Fruit fly (Drosophila melanogaster): ENCODE measurements around the gene Rdh.
A peak's percentile ranks its signal among the peaks of the same experiment; 100 is the strongest.

Rdh gene

dm6 chr3L:3798488-3798887 is 26.8 kb upstream of the Rdh start:
- TF ChIP-seq noc (tag; optimal IDR thresholded peaks at IDR 0.05): no peak

dm6 chr3L:3799766-3800165 is 25.5 kb upstream of the Rdh start:
- no peak for TF ChIP-seq noc (tag; optimal IDR thresholded peaks at IDR 0.05)

dm6 chr3L:3801343-3801742 is 23.9 kb upstream of the Rdh start:
- no peak for TF ChIP-seq noc (tag; optimal IDR thresholded peaks at IDR 0.05)

DNA sequence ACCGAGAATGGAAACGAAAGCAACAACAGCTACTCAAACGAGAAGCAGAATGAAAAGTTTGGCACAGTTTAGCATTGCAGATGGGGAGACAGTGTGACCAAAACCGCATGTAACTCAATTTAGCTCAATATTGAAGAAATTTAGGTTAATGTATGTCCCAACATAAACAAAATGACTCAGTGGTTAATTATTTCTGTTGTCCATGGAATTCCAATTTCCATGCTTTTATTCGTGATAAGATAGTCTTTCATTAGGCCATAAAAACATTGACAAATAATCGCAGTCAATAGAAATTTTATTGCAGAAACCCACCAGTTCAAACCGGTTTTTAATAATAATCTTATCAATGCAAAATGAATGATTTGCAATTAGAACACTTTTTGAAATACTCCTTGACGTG is 23.4 kb upstream of the Rdh start:
- no peak for TF ChIP-seq noc (tag; optimal IDR thresholded peaks at IDR 0.05)

dm6 chr3L:3802677-3803076 is 22.6 kb upstream of the Rdh start:
- TF ChIP-seq noc (tag; optimal IDR thresholded peaks at IDR 0.05): no peak

dm6 chr3L:3806330-3806729 is 18.9 kb upstream of the Rdh start, which contains the start of the genes CG32264, ntc and IntS10:
CG32264 (minus strand) TSS chr3L:3806459.
ntc (minus strand) TSS chr3L:3806459.
IntS10 (plus strand) TSS chr3L:3806710.
- TF ChIP-seq noc (tag; optimal IDR thresholded peaks at IDR 0.05): peak; percentile 72

DNA sequence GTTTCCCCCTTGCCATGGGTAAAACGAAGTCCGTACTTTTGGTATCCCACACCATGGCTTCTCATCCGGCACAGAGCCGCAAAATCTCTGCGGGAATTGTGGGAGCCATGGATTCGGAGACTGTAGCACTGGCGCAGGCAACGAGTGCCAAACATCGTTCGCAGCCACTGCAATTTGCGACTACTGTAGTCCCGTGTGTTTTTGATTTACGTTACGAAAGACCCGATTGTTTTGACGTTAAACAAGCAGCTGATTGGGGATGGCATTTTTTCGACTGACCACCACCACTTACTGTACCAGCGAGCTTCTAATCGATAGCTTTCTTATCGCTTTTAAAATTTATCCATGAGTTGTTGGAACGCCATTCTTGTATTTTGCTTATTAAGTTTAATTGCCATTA is 15.3 kb upstream of the Rdh start, which contains the start of gene CG32262:
CG32262 (minus strand) TSS at position 254 of the 400 bp plus-strand sequence.
- peak; percentile 0 for TF ChIP-seq noc (tag; optimal IDR thresholded peaks at IDR 0.05)

DNA sequence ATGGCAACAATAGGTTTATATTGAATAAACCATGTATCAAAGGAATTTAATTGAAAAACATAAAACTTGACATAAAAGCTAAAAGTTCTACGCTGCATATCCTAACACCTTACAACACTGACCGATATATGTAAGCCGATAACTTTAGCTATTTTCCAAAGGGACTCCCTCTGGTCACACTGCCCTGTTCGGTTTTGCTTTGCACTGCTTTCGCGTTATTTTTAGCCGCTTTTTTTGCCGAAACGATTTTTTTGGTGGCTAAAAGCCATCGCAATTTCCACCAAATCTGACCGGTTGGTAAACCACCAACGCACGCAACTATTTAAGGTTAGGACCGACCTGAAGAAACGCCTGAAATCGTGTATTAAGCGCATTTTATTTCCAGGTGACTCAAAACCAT is 14.2 kb upstream of the Rdh start, which contains the start of the genes CG32263 and PIG-B:
CG32263 (minus strand) TSS at position 26 of the 400 bp plus-strand sequence.
PIG-B (plus strand) TSS at position 175 of the 400 bp plus-strand sequence.
- no peak for TF ChIP-seq noc (tag; optimal IDR thresholded peaks at IDR 0.05)

dm6 chr3L:3814010-3814833 is 11.0 kb upstream of the Rdh start, which contains the start of gene Scsalpha1:
Scsalpha1 (plus strand) TSS chr3L:3814211.
- TF ChIP-seq noc (tag; optimal IDR thresholded peaks at IDR 0.05): peak; percentile 43

DNA sequence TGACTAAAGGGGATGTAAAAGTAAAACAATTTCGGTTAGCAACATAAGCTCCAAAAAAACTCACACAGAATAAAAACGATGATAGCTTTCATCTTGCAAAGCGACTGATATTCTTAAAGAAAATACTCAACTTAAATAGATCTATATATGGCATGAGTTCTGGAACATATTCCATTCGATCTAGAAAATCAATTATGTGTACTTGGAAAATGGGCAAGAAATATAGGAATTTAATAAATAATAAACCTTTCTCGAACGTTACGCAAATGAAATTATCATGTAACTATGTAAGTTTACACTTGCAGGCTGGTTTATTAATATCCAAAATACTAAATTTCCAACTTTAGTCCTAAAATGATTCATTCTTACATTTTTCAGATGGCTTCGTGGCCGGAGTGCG is 9.0 kb upstream of the Rdh start, which contains the start of gene Acp63F:
Acp63F (minus strand) TSS at position 101 of the 400 bp plus-strand sequence.
- TF ChIP-seq noc (tag; optimal IDR thresholded peaks at IDR 0.05): no peak

DNA sequence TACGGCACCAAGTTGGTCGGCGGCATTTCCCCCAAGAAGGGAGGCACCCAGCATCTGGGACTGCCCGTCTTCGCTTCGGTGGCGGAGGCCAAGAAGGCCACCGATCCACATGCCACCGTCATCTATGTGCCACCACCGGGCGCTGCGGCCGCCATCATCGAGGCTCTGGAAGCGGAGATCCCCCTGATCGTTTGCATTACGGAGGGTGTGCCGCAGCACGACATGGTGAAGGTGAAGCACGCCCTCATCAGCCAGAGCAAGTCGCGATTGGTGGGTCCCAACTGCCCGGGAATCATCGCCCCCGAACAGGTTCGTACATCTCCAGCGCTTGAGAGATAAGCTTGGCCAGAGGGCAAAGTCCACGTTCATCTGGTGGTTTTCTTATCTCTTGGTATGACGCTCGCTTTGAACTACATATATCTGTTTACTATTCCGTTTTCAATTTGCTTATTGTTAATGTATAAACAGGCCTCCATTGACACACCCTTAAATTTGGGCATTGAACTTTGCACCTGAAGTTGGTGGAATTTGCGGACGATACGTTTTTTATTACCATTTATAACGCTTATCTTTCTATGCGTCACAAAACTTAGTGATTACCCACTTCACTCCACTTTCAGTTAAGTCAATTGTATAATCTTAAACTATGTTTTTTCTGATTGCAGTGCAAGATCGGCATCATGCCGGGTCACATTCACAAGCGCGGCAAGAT is 8.3 kb upstream of the Rdh start:
- TF ChIP-seq noc (tag; optimal IDR thresholded peaks at IDR 0.05): peak; percentile 53

DNA sequence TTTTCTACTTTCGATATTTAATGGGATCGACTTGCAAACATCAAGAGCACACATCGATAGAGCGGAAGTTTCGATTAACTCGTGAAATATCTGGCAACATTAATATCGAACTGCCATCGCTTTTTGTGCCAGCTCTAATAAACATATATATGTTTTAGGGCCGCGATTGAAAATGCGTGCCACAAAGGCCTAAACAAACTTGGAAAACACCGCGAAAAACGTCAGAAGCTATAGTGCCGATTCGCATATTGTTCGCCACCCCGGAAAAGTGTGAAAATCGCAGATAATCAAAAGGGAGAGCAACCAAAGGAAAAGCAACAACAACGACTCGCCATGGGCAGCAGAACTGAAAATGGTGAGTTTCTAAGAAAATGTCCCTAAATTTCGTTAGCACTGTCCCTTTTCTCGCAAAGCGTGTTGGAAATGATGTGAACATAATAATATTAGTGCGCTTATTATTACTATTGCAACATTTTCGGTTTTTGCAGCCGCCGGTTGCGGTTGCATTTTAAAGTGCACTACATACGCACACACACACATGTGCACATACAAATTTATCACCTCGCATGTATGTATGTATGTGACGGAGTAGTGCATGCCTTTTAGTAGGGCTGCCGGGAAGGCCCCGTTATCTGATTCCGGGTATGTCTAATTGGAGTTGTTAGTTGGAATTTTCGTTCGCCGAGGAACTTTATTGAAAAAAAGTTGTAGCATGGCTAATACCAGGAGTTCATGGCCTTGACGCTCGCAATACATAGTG is 6.5 kb upstream of the Rdh start, which contains the start of gene enc:
enc (plus strand) TSS at position 114 of the 760 bp plus-strand sequence.
- TF ChIP-seq noc (tag; optimal IDR thresholded peaks at IDR 0.05): no peak

DNA sequence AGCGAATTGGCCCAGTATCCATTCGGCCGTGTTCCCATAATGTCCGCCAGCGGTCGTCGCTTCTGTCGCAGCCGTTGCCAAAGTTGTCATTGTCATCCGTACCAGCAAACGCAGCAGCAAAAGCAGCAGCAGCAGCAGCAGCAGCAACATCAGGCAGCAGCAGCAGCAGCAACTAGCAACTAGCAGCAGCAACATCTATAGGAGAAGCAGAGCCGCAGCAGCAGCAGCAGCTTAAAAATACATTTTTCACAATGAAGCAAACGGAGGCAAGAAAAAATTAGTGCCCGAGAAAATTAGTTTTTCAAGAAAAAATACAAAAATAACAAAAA is 200 bp downstream of the Rdh start:
- TF ChIP-seq noc (tag; optimal IDR thresholded peaks at IDR 0.05): no peak

DNA sequence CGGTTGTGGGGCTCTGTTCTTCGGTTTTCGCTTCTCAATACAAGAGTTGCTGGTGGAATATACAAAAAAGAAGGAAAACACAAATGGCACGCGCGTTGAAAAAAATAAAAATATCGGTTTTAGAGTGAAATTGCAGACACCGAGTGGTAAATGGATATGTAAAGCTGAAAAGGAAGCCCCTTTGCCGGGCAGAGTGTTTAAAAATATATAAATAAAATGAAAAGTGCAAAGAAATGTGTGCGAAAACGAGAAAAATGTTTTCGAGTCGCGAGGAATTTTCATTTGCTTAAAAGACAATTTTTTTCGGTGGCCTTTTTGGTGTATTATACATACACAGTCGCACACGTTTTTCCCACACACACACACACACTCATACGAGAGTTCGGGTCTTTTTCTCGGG is 635 bp downstream of the Rdh start:
- no peak for TF ChIP-seq noc (tag; optimal IDR thresholded peaks at IDR 0.05)

- TF ChIP-seq noc (tag; optimal IDR thresholded peaks at IDR 0.05): no peak
Measured at dm6 chr3L:3826541-3826940, 1.3 kb downstream of the Rdh start.

- TF ChIP-seq noc (tag; optimal IDR thresholded peaks at IDR 0.05): no peak
Measured at dm6 chr3L:3828111-3828510, 2.9 kb downstream of the Rdh start.

Data from whole organism, larva.